Fruit fly (Drosophila melanogaster) ovary, adult (tissue): Measurements from ENCODE around the gene CG43246.
A peak's percentile ranks its signal among the peaks of the same experiment; 100 is the strongest.

Source experiments
- CG17801 ChIP-seq: fragments of 200-800 bp; optimal IDR thresholded peaks from 2 replicates; lab custom pipeline; 2019; ENCODE audit warnings: missing biosample characterization, mild to moderate bottlenecking, missing genetic modification characterization, moderate library complexity; ENCODE audit not compliant: partially characterized antibody

Gene CG43246

dm6 chr3L:14544987-14545943 is 8.8 kb downstream of the CG43246 start:
- no peak for TF ChIP-seq CG17801 (GFP tag; lab: Kevin White, UChicago)

dm6 chr3L:14546918-14547533 is 10.6 kb downstream of the CG43246 start:
- TF ChIP-seq CG17801 (GFP tag; lab: Kevin White, UChicago) = no peak

dm6 chr3L:14547811-14548765 is 11.7 kb downstream of the CG43246 start:
- no peak for TF ChIP-seq CG17801 (GFP tag; lab: Kevin White, UChicago)

dm6 chr3L:14549215-14549614 is 12.8 kb downstream of the CG43246 start:
- no peak for TF ChIP-seq CG17801 (GFP tag; lab: Kevin White, UChicago)

dm6 chr3L:14549958-14550357 is 13.5 kb downstream of the CG43246 start:
- no peak for TF ChIP-seq CG17801 (GFP tag; lab: Kevin White, UChicago)

dm6 chr3L:14550839-14551415 is 14.5 kb downstream of the CG43246 start, which contains the start of gene Gbs-70E:
Gene Gbs-70E, minus strand, starts transcription at chr3L:14550975.
- peak; percentile 97 for TF ChIP-seq CG17801 (GFP tag; lab: Kevin White, UChicago)

dm6 chr3L:14551621-14552020 is 15.2 kb downstream of the CG43246 start:
- no peak for TF ChIP-seq CG17801 (GFP tag; lab: Kevin White, UChicago)

- TF ChIP-seq CG17801 (GFP tag; lab: Kevin White, UChicago) = no peak
Observed at dm6 chr3L:14552041-14552924, 15.8 kb downstream of the CG43246 start.

- no peak for TF ChIP-seq CG17801 (GFP tag; lab: Kevin White, UChicago)
Observed at dm6 chr3L:14552925-14553239, 16.4 kb downstream of the CG43246 start.

dm6 chr3L:14553891-14554303 is 17.5 kb downstream of the CG43246 start:
- no peak for TF ChIP-seq CG17801 (GFP tag; lab: Kevin White, UChicago)

- no peak for TF ChIP-seq CG17801 (GFP tag; lab: Kevin White, UChicago)
Observed at dm6 chr3L:14555052-14555451, 18.6 kb downstream of the CG43246 start.

dm6 chr3L:14556177-14556576 is 19.7 kb downstream of the CG43246 start:
- no peak for TF ChIP-seq CG17801 (GFP tag; lab: Kevin White, UChicago)
